Worm (Caenorhabditis elegans): ENCODE results near the gene fipr-25.

fipr-25 gene

ce11 chrV:1969690-1970089 lies 12.5 kb downstream of the fipr-25 start:
- TF ChIP-seq cog-1 (tag; optimal IDR thresholded peaks at IDR 0.05) (no peak), tab-1 (GFP tag; IDR thresholded peaks at IDR 0.05) (no peak), T22C8.4 (GFP tag; IDR thresholded peaks at IDR 0.05) (no peak), med-1 (GFP tag; optimal IDR thresholded peaks at IDR 0.05; ENCODE audit: insufficient read depth) (no peak), ztf-23 (GFP tag; IDR thresholded peaks at IDR 0.05) (no peak), ref-1 (GFP tag; conservative IDR thresholded peaks at IDR 0.05) (no peak), ztf-29 (GFP tag; IDR thresholded peaks at IDR 0.05) (no peak), flt-1 (GFP tag; IDR thresholded peaks at IDR 0.05) (no peak), klf-2 (GFP tag; conservative IDR thresholded peaks at IDR 0.05) (no peak)

- TF ChIP-seq tab-1 (GFP tag; IDR thresholded peaks at IDR 0.05): no peak
- TF ChIP-seq ztf-29 (GFP tag; IDR thresholded peaks at IDR 0.05): no peak
- TF ChIP-seq med-1 (GFP tag; optimal IDR thresholded peaks at IDR 0.05; ENCODE audit: insufficient read depth): no peak
These were observed 17.8 kb downstream of the fipr-25 start, which contains the start of gene fbxa-201 for ce11 chrV:1975049-1975448. fbxa-201 (plus strand) TSS chrV:1975349.

- TF ChIP-seq med-1 (GFP tag; optimal IDR thresholded peaks at IDR 0.05; ENCODE audit: insufficient read depth) (no peak), ref-1 (GFP tag; conservative IDR thresholded peaks at IDR 0.05) (no peak), klf-2 (GFP tag; conservative IDR thresholded peaks at IDR 0.05) (no peak), tab-1 (GFP tag; IDR thresholded peaks at IDR 0.05) (no peak), ztf-23 (GFP tag; IDR thresholded peaks at IDR 0.05) (no peak)
These were observed 21.8 kb downstream of the fipr-25 start, which contains the start of gene T08B1.4 for ce11 chrV:1978968-1979367. T08B1.4 (plus strand) TSS chrV:1979268.

DNA sequence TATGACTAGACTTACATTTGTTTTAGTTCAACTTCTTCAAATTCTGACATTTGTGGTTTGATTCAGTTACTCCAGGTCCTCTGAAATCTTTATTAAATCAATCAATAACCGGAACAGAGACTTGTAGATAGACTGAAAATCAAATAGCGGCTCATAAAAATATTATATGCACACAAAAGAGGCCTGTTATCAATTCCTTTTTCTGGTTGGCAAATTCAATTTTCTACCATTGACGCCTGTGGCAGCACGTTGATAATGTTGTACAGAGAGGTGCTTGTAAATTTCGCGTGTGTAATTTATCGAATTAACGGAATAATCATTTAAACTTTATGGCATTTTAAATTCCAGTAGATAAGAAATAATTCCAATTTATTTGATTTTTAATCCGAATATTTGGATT lies 29.7 kb downstream of the fipr-25 start, which contains the start of gene T08B1.1:
Gene T08B1.1 (minus strand): TSS at position 92 of the 400 bp plus-strand sequence.
- TF ChIP-seq T22C8.4 (GFP tag; IDR thresholded peaks at IDR 0.05) (no peak), cog-1 (tag; optimal IDR thresholded peaks at IDR 0.05) (no peak)

ce11 chrV:1989220-1989619 lies 32.0 kb downstream of the fipr-25 start:
- TF ChIP-seq flt-1 (GFP tag; IDR thresholded peaks at IDR 0.05): no peak
- no peak for TF ChIP-seq tab-1 (GFP tag; IDR thresholded peaks at IDR 0.05)
- no peak for TF ChIP-seq ztf-23 (GFP tag; IDR thresholded peaks at IDR 0.05)
- TF ChIP-seq cog-1 (tag; optimal IDR thresholded peaks at IDR 0.05): no peak
- no peak for TF ChIP-seq T22C8.4 (GFP tag; IDR thresholded peaks at IDR 0.05)
- no peak for TF ChIP-seq ztf-29 (GFP tag; IDR thresholded peaks at IDR 0.05)
- no peak for TF ChIP-seq ref-1 (GFP tag; conservative IDR thresholded peaks at IDR 0.05)
- TF ChIP-seq med-1 (GFP tag; optimal IDR thresholded peaks at IDR 0.05; ENCODE audit: insufficient read depth): no peak
- no peak for TF ChIP-seq klf-2 (GFP tag; conservative IDR thresholded peaks at IDR 0.05)

ce11 chrV:1991381-1991780 lies 34.2 kb downstream of the fipr-25 start:
- TF ChIP-seq T22C8.4 (GFP tag; IDR thresholded peaks at IDR 0.05) (no peak), ztf-29 (GFP tag; IDR thresholded peaks at IDR 0.05) (no peak), klf-2 (GFP tag; conservative IDR thresholded peaks at IDR 0.05) (no peak), tab-1 (GFP tag; IDR thresholded peaks at IDR 0.05) (no peak), flt-1 (GFP tag; IDR thresholded peaks at IDR 0.05) (no peak), cog-1 (tag; optimal IDR thresholded peaks at IDR 0.05) (no peak)

ce11 chrV:1992515-1992968 lies 35.3 kb downstream of the fipr-25 start, which contains the start of gene tnt-4:
tnt-4 (minus strand) TSS chrV:1992918.
- TF ChIP-seq ztf-29 (GFP tag; IDR thresholded peaks at IDR 0.05) (no peak), ztf-23 (GFP tag; IDR thresholded peaks at IDR 0.05) (no peak), cog-1 (tag; optimal IDR thresholded peaks at IDR 0.05) (no peak), tab-1 (GFP tag; IDR thresholded peaks at IDR 0.05) (no peak), med-1 (GFP tag; optimal IDR thresholded peaks at IDR 0.05; ENCODE audit: insufficient read depth) (no peak), ref-1 (GFP tag; conservative IDR thresholded peaks at IDR 0.05) (no peak), flt-1 (GFP tag; IDR thresholded peaks at IDR 0.05) (no peak), T22C8.4 (GFP tag; IDR thresholded peaks at IDR 0.05) (no peak), klf-2 (GFP tag; conservative IDR thresholded peaks at IDR 0.05) (no peak)

DNA sequence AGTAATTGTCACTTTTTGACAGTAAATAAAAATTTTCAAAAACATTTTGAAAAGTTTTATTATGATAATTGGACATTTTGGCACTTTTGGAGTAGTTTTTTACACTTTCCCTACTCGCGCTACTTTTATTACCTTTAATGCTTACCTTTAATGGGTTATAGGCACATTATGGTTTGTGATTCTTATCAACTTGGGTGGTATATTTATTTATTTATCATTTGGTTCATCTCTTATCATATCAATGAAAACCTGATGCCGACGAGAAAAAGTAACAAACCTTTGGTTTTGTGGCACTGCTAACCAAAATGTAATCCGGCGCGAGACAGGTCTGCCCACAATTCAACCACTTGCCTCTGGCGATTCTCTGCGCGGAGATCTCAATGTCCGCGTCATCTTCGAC lies 41.1 kb downstream of the fipr-25 start:
- TF ChIP-seq ztf-29 (GFP tag; IDR thresholded peaks at IDR 0.05) (no peak), med-1 (GFP tag; optimal IDR thresholded peaks at IDR 0.05; ENCODE audit: insufficient read depth) (no peak), flt-1 (GFP tag; IDR thresholded peaks at IDR 0.05) (no peak), ref-1 (GFP tag; conservative IDR thresholded peaks at IDR 0.05) (no peak), ztf-23 (GFP tag; IDR thresholded peaks at IDR 0.05) (no peak), tab-1 (GFP tag; IDR thresholded peaks at IDR 0.05) (no peak), T22C8.4 (GFP tag; IDR thresholded peaks at IDR 0.05) (no peak), klf-2 (GFP tag; conservative IDR thresholded peaks at IDR 0.05) (no peak), cog-1 (tag; optimal IDR thresholded peaks at IDR 0.05) (no peak)

ce11 chrV:1999531-2000094 lies 42.4 kb downstream of the fipr-25 start, which contains the start of gene alh-5:
alh-5 (minus strand) TSS chrV:1999581.
- TF ChIP-seq tab-1 (GFP tag; IDR thresholded peaks at IDR 0.05): no peak
- no peak for TF ChIP-seq ztf-23 (GFP tag; IDR thresholded peaks at IDR 0.05)
- TF ChIP-seq med-1 (GFP tag; optimal IDR thresholded peaks at IDR 0.05; ENCODE audit: insufficient read depth): no peak
- no peak for TF ChIP-seq ztf-29 (GFP tag; IDR thresholded peaks at IDR 0.05)

- no peak for TF ChIP-seq ztf-23 (GFP tag; IDR thresholded peaks at IDR 0.05)
- TF ChIP-seq tab-1 (GFP tag; IDR thresholded peaks at IDR 0.05): no peak
- TF ChIP-seq klf-2 (GFP tag; conservative IDR thresholded peaks at IDR 0.05): no peak
- no peak for TF ChIP-seq flt-1 (GFP tag; IDR thresholded peaks at IDR 0.05)
- no peak for TF ChIP-seq cog-1 (tag; optimal IDR thresholded peaks at IDR 0.05)
- TF ChIP-seq med-1 (GFP tag; optimal IDR thresholded peaks at IDR 0.05; ENCODE audit: insufficient read depth): no peak
- TF ChIP-seq ztf-29 (GFP tag; IDR thresholded peaks at IDR 0.05): no peak
- TF ChIP-seq T22C8.4 (GFP tag; IDR thresholded peaks at IDR 0.05): no peak
- no peak for TF ChIP-seq ref-1 (GFP tag; conservative IDR thresholded peaks at IDR 0.05)
These were observed 47.0 kb downstream of the fipr-25 start, which contains the start of gene clec-206 for ce11 chrV:2004229-2004628. clec-206 (minus strand) TSS chrV:2004329.
